Worm (Caenorhabditis elegans) whole organism, midembryonic: Measurements from ENCODE around the gene irld-3.
A peak's percentile ranks its signal among the peaks of the same experiment; 100 is the strongest.

Experiments
- T22C8.4 ChIP-seq: fragments of 200-800 bp; sonication (Bioruptor generic); IDR thresholded peaks from 2 replicates; pipeline ENCODE4 v1.3.6; 2022; ENCODE audit warnings: missing genetic modification characterization, missing compliant biosample characterization
- cog-1 ChIP-seq: sonication (generic microtip); optimal IDR thresholded peaks from 2 replicates; lab custom pipeline; 2016; ENCODE audit warnings: missing genetic modification characterization, missing compliant biosample characterization
- flt-1 ChIP-seq: fragments of 200-800 bp; sonication (Bioruptor generic); IDR thresholded peaks from 2 replicates; pipeline ENCODE4 v1.3.6; 2022; ENCODE audit warnings: missing genetic modification characterization, missing compliant biosample characterization
- klf-2 ChIP-seq: fragments of 200-800 bp; sonication (Bioruptor generic); conservative IDR thresholded peaks from 2 replicates; pipeline ENCODE4 v1.3.6; 2022; ENCODE audit warnings: missing genetic modification reagents, missing genetic modification characterization, missing compliant biosample characterization
- med-1 ChIP-seq: sonication (generic microtip); optimal IDR thresholded peaks from 2 replicates; lab custom pipeline; 2017; ENCODE audit warnings: missing genetic modification characterization, mild to moderate bottlenecking, missing compliant biosample characterization, antibody characterized with exemption, missing genetic modification reagents; ENCODE audit not compliant: insufficient read depth
- ref-1 ChIP-seq: fragments of 200-800 bp; sonication (Bioruptor generic); conservative IDR thresholded peaks from 2 replicates; pipeline ENCODE4 v1.3.6; 2022; ENCODE audit warnings: missing genetic modification reagents, missing genetic modification characterization, missing compliant biosample characterization
- tab-1 ChIP-seq: fragments of 200-800 bp; sonication (Bioruptor generic); IDR thresholded peaks from 2 replicates; pipeline ENCODE4 v1.3.6; 2022; ENCODE audit warnings: missing genetic modification characterization, missing compliant biosample characterization
- ztf-23 ChIP-seq: fragments of 200-800 bp; sonication (Bioruptor generic); IDR thresholded peaks from 2 replicates; pipeline ENCODE4 v1.3.6; 2022; ENCODE audit warnings: missing genetic modification reagents, missing genetic modification characterization, missing compliant biosample characterization
- ztf-29 ChIP-seq: fragments of 200-800 bp; sonication (Bioruptor generic); IDR thresholded peaks from 2 replicates; pipeline ENCODE4 v1.3.6; 2022; ENCODE audit warnings: missing genetic modification reagents, missing genetic modification characterization, missing compliant biosample characterization

The irld-3 gene

ce11 chrV:3145241-3145640, 6.9 kb upstream of the irld-3 start:
- TF ChIP-seq klf-2 (GFP tag; lab: Robert Waterston, UW): no peak
- no peak for TF ChIP-seq ztf-23 (GFP tag; lab: Robert Waterston, UW)
- no peak for TF ChIP-seq med-1
- 0 out of 2 replicates have a peak, but pooled peaks have one; percentile 37 for TF ChIP-seq tab-1 (GFP tag; lab: Robert Waterston, UW)
- no peak for TF ChIP-seq ref-1 (GFP tag; lab: Robert Waterston, UW)
- TF ChIP-seq T22C8.4 (GFP tag; lab: Robert Waterston, UW): no peak
- no peak for TF ChIP-seq ztf-29 (GFP tag; lab: Robert Waterston, UW)
- no peak for TF ChIP-seq cog-1 (tag; lab: Kevin White, UChicago)
- TF ChIP-seq flt-1 (GFP tag; lab: Robert Waterston, UW): no peak

- TF ChIP-seq klf-2 (GFP tag; lab: Robert Waterston, UW) (no peak), flt-1 (GFP tag; lab: Robert Waterston, UW) (no peak), T22C8.4 (GFP tag; lab: Robert Waterston, UW) (no peak), ztf-23 (GFP tag; lab: Robert Waterston, UW) (no peak), tab-1 (GFP tag; lab: Robert Waterston, UW) (no peak), cog-1 (tag; lab: Kevin White, UChicago) (no peak), ztf-29 (GFP tag; lab: Robert Waterston, UW) (no peak), ref-1 (GFP tag; lab: Robert Waterston, UW) (no peak), med-1 (no peak)
These were observed 6.1 kb upstream of the irld-3 start, which contains the start of gene srab-10 for ce11 chrV:3144494-3144893. Gene srab-10, minus strand, starts transcription at chrV:3144594.

ce11 chrV:3141190-3141589, 2.8 kb upstream of the irld-3 start, which contains the start of gene srab-9:
Gene srab-9, minus strand, starts transcription at chrV:3141290.
- TF ChIP-seq T22C8.4 (GFP tag; lab: Robert Waterston, UW): no peak
- no peak for TF ChIP-seq cog-1 (tag; lab: Kevin White, UChicago)
- TF ChIP-seq flt-1 (GFP tag; lab: Robert Waterston, UW): no peak

ce11 chrV:3133293-3133755, 5.1 kb downstream of the irld-3 start, which contains the start of gene F02C9.2:
Gene F02C9.2, plus strand, starts transcription at chrV:3133705.
- TF ChIP-seq cog-1 (tag; lab: Kevin White, UChicago) (no peak), ztf-23 (GFP tag; lab: Robert Waterston, UW) (no peak), flt-1 (GFP tag; lab: Robert Waterston, UW) (no peak), ref-1 (GFP tag; lab: Robert Waterston, UW) (no peak), T22C8.4 (GFP tag; lab: Robert Waterston, UW) (no peak), ztf-29 (GFP tag; lab: Robert Waterston, UW) (no peak), klf-2 (GFP tag; lab: Robert Waterston, UW) (no peak), tab-1 (GFP tag; lab: Robert Waterston, UW) (no peak), med-1 (no peak)

ce11 chrV:3132116-3132515, 6.3 kb downstream of the irld-3 start:
- no peak for TF ChIP-seq T22C8.4 (GFP tag; lab: Robert Waterston, UW)
- peak; percentile 48; the same call in 1 of the 2 replicates for TF ChIP-seq flt-1 (GFP tag; lab: Robert Waterston, UW)

- TF ChIP-seq ref-1 (GFP tag; lab: Robert Waterston, UW) (no peak), tab-1 (GFP tag; lab: Robert Waterston, UW) (no peak), ztf-23 (GFP tag; lab: Robert Waterston, UW) (no peak), flt-1 (GFP tag; lab: Robert Waterston, UW) (no peak), ztf-29 (GFP tag; lab: Robert Waterston, UW) (no peak), klf-2 (GFP tag; lab: Robert Waterston, UW) (no peak), med-1 (no peak), T22C8.4 (GFP tag; lab: Robert Waterston, UW) (no peak), cog-1 (tag; lab: Kevin White, UChicago) (no peak)
These were observed 9.6 kb downstream of the irld-3 start, which contains the start of gene tat-6 for ce11 chrV:3128803-3129202. Gene tat-6, plus strand, starts transcription at chrV:3129103.

ce11 chrV:3127670-3128069, 10.7 kb downstream of the irld-3 start, which contains the start of gene Y73C8C.10:
Gene Y73C8C.10, minus strand, starts transcription at chrV:3127770.
- TF ChIP-seq ztf-29 (GFP tag; lab: Robert Waterston, UW) (no peak), T22C8.4 (GFP tag; lab: Robert Waterston, UW) (no peak), cog-1 (tag; lab: Kevin White, UChicago) (no peak), ztf-23 (GFP tag; lab: Robert Waterston, UW) (no peak), tab-1 (GFP tag; lab: Robert Waterston, UW) (no peak), ref-1 (GFP tag; lab: Robert Waterston, UW) (no peak), med-1 (no peak), klf-2 (GFP tag; lab: Robert Waterston, UW) (no peak), flt-1 (GFP tag; lab: Robert Waterston, UW) (no peak)

- no peak for TF ChIP-seq ztf-29 (GFP tag; lab: Robert Waterston, UW)
- no peak for TF ChIP-seq tab-1 (GFP tag; lab: Robert Waterston, UW)
- TF ChIP-seq klf-2 (GFP tag; lab: Robert Waterston, UW): no peak
- TF ChIP-seq flt-1 (GFP tag; lab: Robert Waterston, UW): no peak
- no peak for TF ChIP-seq med-1
- TF ChIP-seq cog-1 (tag; lab: Kevin White, UChicago): no peak
- TF ChIP-seq ref-1 (GFP tag; lab: Robert Waterston, UW): no peak
These were observed 13.5 kb downstream of the irld-3 start, which contains the start of gene Y73C8C.12 for ce11 chrV:3124912-3125311. Gene Y73C8C.12, plus strand, starts transcription at chrV:3125212.

ce11 chrV:3122403-3122802, 16.0 kb downstream of the irld-3 start:
- no peak for TF ChIP-seq klf-2 (GFP tag; lab: Robert Waterston, UW)
- TF ChIP-seq ztf-29 (GFP tag; lab: Robert Waterston, UW): no peak
- TF ChIP-seq ztf-23 (GFP tag; lab: Robert Waterston, UW): no peak
- no peak for TF ChIP-seq cog-1 (tag; lab: Kevin White, UChicago)
- no peak for TF ChIP-seq med-1
- no peak for TF ChIP-seq tab-1 (GFP tag; lab: Robert Waterston, UW)
- TF ChIP-seq ref-1 (GFP tag; lab: Robert Waterston, UW): no peak
- TF ChIP-seq T22C8.4 (GFP tag; lab: Robert Waterston, UW): no peak
- no peak for TF ChIP-seq flt-1 (GFP tag; lab: Robert Waterston, UW)
